Fruit fly (Drosophila melanogaster) whole organism, larva: ENCODE measurements around the gene CG8001.

ENCODE experiments used
- noc ChIP-seq: fragments of 200-800 bp; sonication (Bioruptor generic); optimal IDR thresholded peaks from 3 replicates; lab custom pipeline; 2019; ENCODE audit warnings: missing biosample characterization, mild to moderate bottlenecking, missing genetic modification characterization, moderate library complexity

Gene CG8001

dm6 chr3L:1756143-1756542 lies at the start of gene CG8001:
CG8001 (plus strand) TSS chr3L:1756159.
- TF ChIP-seq noc (tag; lab: Kevin White, UChicago) = no peak

DNA sequence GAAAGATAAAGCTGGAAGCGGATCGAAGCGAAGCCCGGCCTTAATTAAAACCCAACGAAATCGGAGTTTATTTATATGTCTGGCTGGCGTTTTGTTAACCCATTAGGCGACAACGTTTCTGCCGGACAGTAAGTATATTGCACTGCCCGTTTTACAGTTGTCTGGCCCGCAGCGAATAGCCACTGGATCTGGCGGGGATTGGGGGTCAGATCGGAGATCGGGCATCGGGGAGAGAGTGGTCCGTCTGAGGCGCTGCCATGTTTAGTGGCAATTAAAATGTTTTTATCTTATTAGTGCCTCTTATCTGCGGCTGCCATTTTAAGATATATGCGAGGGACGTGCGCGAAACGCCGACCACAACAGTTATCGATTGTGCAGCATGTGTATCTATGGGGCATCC lies 46.8 kb upstream of the CG8001 start:
- TF ChIP-seq noc (tag; lab: Kevin White, UChicago) = no peak

DNA sequence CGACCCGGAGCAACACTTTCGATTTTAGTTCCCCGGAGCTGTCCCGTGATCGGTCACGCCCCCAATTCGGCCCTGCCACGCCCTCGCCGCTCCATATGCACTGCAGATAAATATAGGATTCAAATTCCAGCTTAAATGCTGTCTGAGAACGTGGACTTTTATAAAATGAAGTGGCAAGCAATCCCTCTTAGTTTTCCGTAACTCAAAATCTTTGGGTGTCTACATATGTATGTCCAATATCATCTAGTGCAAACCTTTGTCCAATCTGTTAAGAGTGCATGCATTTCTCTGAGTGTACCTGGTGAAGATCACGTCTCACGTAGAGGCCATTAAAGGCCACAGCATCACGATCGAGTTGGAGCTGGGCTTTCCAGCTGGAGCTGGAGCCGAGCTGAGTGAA lies 45.4 kb upstream of the CG8001 start:
- TF ChIP-seq noc (tag; lab: Kevin White, UChicago) = no peak

dm6 chr3L:1711218-1711617 lies 44.7 kb upstream of the CG8001 start:
- TF ChIP-seq noc (tag; lab: Kevin White, UChicago) = no peak

DNA sequence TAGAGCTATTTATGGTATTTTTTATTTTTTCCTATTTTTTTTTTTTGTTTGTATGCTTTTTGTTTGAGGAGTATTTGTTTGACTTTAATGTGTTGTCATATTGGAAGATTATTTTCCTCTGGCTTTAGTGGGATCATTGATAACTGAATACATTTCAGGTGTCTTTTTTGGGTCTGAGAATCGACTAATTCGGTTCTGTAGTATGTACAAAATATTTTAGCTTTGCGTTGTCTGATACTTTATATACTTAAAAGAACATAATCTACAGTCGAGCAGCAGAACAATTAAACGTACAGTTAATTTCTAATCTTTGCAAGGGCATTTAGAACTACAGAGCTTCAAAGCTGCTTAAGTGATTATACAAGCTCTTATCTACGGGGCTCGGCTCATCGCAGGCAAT lies 32.9 kb upstream of the CG8001 start, which contains the start of gene CG18171:
TSS of gene CG18171 (minus strand) at position 101 of the 400 bp plus-strand sequence.
- no peak for TF ChIP-seq noc (tag; lab: Kevin White, UChicago)

dm6 chr3L:1724090-1724489 lies 31.9 kb upstream of the CG8001 start, which contains the start of gene CG12035:
CG12035 (plus strand) TSS chr3L:1724390.
- no peak for TF ChIP-seq noc (tag; lab: Kevin White, UChicago)

DNA sequence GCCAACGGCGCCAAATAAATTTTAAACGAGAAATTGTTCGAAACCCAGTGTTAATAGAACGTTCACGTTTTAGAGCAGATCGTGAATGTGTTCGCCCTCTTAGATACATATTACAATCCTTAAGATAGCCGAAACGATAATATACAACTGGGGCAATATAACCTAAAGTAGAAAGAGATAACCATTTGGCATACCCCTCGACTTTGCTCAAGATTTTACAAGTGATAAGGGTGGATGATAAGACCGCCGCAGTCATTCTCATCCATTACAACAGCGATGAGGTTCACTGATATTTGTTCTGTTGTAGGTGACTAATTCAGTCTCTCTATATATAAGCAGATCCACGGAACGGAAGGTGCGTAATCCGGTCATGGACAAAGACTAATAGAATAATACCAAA lies 29.2 kb upstream of the CG8001 start:
- no peak for TF ChIP-seq noc (tag; lab: Kevin White, UChicago)

dm6 chr3L:1727431-1727830 lies 28.5 kb upstream of the CG8001 start:
- no peak for TF ChIP-seq noc (tag; lab: Kevin White, UChicago)

dm6 chr3L:1729380-1730159 lies 26.4 kb upstream of the CG8001 start:
- no peak for TF ChIP-seq noc (tag; lab: Kevin White, UChicago)

DNA sequence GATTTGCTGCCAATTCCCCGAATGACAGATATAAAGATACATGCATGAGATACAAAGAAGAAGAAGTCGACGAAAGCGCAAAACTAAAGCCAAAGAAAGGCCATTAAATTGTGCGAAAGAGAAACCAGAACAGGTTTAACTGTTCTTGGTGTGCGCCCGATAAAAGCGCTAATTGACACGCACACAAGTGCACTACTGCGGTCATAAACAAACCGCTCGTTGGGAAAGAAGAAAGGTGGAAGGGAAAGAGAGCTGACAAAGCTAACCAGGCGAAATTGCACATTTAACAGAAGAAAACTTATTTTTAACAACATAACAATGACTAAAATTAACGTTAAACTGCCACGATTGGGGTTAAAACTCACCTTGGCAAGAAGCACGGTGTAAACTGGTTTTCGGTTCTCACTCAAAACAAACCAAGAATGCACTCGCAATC lies 25.8 kb upstream of the CG8001 start:
- TF ChIP-seq noc (tag; lab: Kevin White, UChicago) = no peak

DNA sequence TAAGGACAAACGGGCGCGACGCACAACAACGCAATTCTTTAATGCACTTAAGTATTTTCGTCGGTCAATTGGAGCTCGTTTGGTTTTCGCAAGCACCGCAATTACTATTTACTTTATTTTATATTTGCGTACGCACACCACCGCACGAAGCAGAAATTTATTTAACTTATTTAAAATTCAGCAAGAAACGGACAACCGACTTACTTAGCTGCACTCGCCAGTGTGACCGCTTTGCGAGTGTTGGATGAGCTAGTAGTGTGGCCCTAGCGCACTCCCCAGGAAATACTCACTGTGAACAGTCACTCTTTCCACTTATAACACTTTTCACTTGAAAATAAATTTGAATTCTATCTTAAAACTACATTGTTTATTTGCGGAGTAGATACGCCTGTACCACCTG lies 25.1 kb upstream of the CG8001 start, which contains the start of gene drpr:
TSS of gene drpr (minus strand) at position 235 of the 400 bp plus-strand sequence.
- TF ChIP-seq noc (tag; lab: Kevin White, UChicago) = peak; percentile 5

- no peak for TF ChIP-seq noc (tag; lab: Kevin White, UChicago)
Observed at dm6 chr3L:1735603-1736002, 20.4 kb upstream of the CG8001 start, which contains the start of gene Oseg4. Oseg4 (minus strand) TSS chr3L:1735767.

- peak; percentile 50 for TF ChIP-seq noc (tag; lab: Kevin White, UChicago)
Observed at dm6 chr3L:1737898-1738322, 18.0 kb upstream of the CG8001 start, which contains the start of gene PIG-Wb. PIG-Wb (minus strand) TSS chr3L:1738106.

dm6 chr3L:1738375-1739328 lies 17.3 kb upstream of the CG8001 start, which contains the start of gene Gk2:
Gk2 (plus strand) TSS chr3L:1738407.
- TF ChIP-seq noc (tag; lab: Kevin White, UChicago) = no peak

DNA sequence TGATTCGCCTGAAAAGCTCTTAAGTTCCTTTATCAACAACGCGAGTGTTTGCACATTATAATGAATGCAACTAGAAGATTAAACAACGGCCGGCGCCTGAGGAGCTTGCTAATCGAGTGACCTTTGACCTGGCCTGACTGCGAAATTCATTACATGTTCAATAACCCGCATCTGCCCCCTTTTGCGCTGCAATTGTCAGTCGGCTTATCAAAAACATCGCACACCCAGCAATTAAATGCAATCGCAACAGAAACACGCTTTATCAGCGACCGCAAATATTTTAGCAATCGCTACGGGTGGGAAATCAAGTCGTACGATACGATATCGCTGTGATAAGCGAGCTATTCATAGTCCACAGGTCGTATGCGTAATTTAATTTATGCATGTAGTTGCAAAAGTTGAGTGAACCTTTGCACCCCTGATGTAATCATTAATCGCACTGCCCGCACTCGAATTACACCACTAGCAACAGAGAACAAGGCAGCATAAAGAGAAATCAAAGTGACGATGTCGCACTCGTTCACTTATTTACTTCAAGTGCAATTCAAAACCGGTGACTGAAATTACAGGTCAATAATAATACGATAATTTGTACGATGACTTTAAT lies 16.3 kb upstream of the CG8001 start:
- no peak for TF ChIP-seq noc (tag; lab: Kevin White, UChicago)
